Worm (Caenorhabditis elegans) whole organism, L1 larva: ENCODE measurements around the gene npp-9.

Experiments
- C16A3.4 ChIP-seq: fragments of 150-350 bp; optimal IDR thresholded peaks from 2 replicates; lab custom pipeline; 2014; ENCODE audit warnings: missing biosample characterization, missing genetic modification characterization
- C34B4.2 ChIP-seq: sonication (generic microtip); optimal IDR thresholded peaks from 2 replicates; lab custom pipeline; 2017; ENCODE audit warnings: mild to moderate bottlenecking, missing genetic modification characterization, missing compliant biosample characterization
- Y116A8C.19 ChIP-seq: sonication (generic microtip); optimal IDR thresholded peaks from 2 replicates; lab custom pipeline; 2016; ENCODE audit warnings: missing compliant biosample characterization, missing genetic modification characterization, borderline replicate concordance
- aha-1 ChIP-seq: fragments of 150-350 bp; optimal IDR thresholded peaks from 2 replicates; lab custom pipeline; 2014; ENCODE audit warnings: missing biosample characterization, missing genetic modification characterization
- aly-2 ChIP-seq: fragments of 150-350 bp; optimal IDR thresholded peaks from 2 replicates; lab custom pipeline; 2014; ENCODE audit warnings: missing biosample characterization, missing genetic modification characterization
- blmp-1 ChIP-seq: fragments of 150-350 bp; optimal IDR thresholded peaks from 2 replicates; lab custom pipeline; 2014; ENCODE audit warnings: missing biosample characterization, missing genetic modification characterization
- ceh-8 ChIP-seq: fragments of 200-800 bp; sonication (Bioruptor generic); optimal IDR thresholded peaks from 2 replicates; lab custom pipeline; 2018; ENCODE audit warnings: mild to moderate bottlenecking, missing genetic modification characterization, moderate library complexity, missing compliant biosample characterization
- ceh-88 ChIP-seq: fragments of 200-800 bp; sonication (Bioruptor generic); IDR thresholded peaks from 2 replicates; pipeline ENCODE4 v1.3.6; 2022; ENCODE audit warnings: missing genetic modification characterization, missing compliant biosample characterization
- ceh-90 ChIP-seq: sonication (generic microtip); optimal IDR thresholded peaks from 2 replicates; lab custom pipeline; 2016; ENCODE audit warnings: missing genetic modification characterization, missing compliant biosample characterization
- dsc-1 ChIP-seq: sonication (generic microtip); optimal IDR thresholded peaks from 2 replicates; lab custom pipeline; 2016; ENCODE audit warnings: mild to moderate bottlenecking, missing genetic modification characterization, missing compliant biosample characterization
- efl-1 ChIP-seq, 4 experiments: fragments of 150-350 bp; optimal IDR thresholded peaks in 3 of 4; peaks in 1 of 4; 1 replicate in 1 of 4; 2 replicates in 3 of 4; lab custom pipeline; 2014; ENCODE audit warnings: missing biosample characterization in 2 of 4, missing genetic modification characterization in 2 of 4, missing genetic modification reagents in 2 of 4
- egl-13 ChIP-seq: sonication (generic microtip); optimal IDR thresholded peaks from 2 replicates; lab custom pipeline; 2016; ENCODE audit warnings: missing genotype, missing genetic modification reagents, missing genetic modification characterization, missing compliant biosample characterization
- egl-27 ChIP-seq, 2 experiments: fragments of 150-350 bp in 1 of 2; sonication (generic microtip); optimal IDR thresholded peaks; 3 replicates each; lab custom pipeline; 2017 to 2018; ENCODE audit warnings: missing biosample characterization in 2 of 2, missing genetic modification characterization in 2 of 2, missing genetic modification reagents in 2 of 2
- fkh-10 ChIP-seq: sonication (generic microtip); optimal IDR thresholded peaks from 2 replicates; lab custom pipeline; 2017; ENCODE audit warnings: missing biosample characterization, missing genetic modification reagents, missing genetic modification characterization
- grh-1 ChIP-seq: fragments of 200-800 bp; sonication (Bioruptor generic); IDR thresholded peaks from 2 replicates; pipeline ENCODE4 v1.3.6; 2022; ENCODE audit warnings: missing genetic modification reagents, missing genetic modification characterization, missing compliant biosample characterization
- hlh-4 ChIP-seq: sonication (generic microtip); optimal IDR thresholded peaks from 2 replicates; lab custom pipeline; 2016; ENCODE audit warnings: mild to moderate bottlenecking, missing genetic modification characterization, missing compliant biosample characterization
- hpl-2 ChIP-seq: fragments of 150-350 bp; optimal IDR thresholded peaks from 2 replicates; lab custom pipeline; 2014; ENCODE audit warnings: missing biosample characterization, missing genetic modification reagents, missing genetic modification characterization
- isw-1 ChIP-seq: fragments of 200-800 bp; sonication (Bioruptor generic); IDR thresholded peaks from 2 replicates; pipeline ENCODE4 v1.3.6; 2022; ENCODE audit warnings: missing genetic modification characterization, missing compliant biosample characterization
- jun-1 ChIP-seq: fragments of 150-350 bp; optimal IDR thresholded peaks from 2 replicates; lab custom pipeline; 2014; ENCODE audit warnings: missing biosample characterization, missing genetic modification reagents, missing genetic modification characterization
- lin-14 ChIP-seq: fragments of 200-800 bp; sonication (Bioruptor generic); optimal IDR thresholded peaks from 2 replicates; lab custom pipeline; 2018; ENCODE audit warnings: mild to moderate bottlenecking, missing genetic modification characterization, moderate library complexity, missing compliant biosample characterization
- lin-35 ChIP-seq, 2 experiments: fragments of 150-350 bp; optimal IDR thresholded peaks; 2 replicates each; lab custom pipeline; 2014; ENCODE audit warnings: missing biosample characterization in 2 of 2, missing genetic modification characterization in 2 of 2, missing genetic modification reagents in 2 of 2
- lsy-2 ChIP-seq, 2 experiments: fragments of 150-350 bp; optimal IDR thresholded peaks; 2 replicates each; lab custom pipeline; 2014; ENCODE audit warnings: missing biosample characterization in 2 of 2, missing genetic modification characterization in 2 of 2
- mab-9 ChIP-seq: fragments of 200-800 bp; sonication (Bioruptor generic); IDR thresholded peaks from 2 replicates; pipeline ENCODE4 v1.3.6; 2022; ENCODE audit warnings: missing genetic modification reagents, missing genetic modification characterization, missing compliant biosample characterization
- mdl-1 ChIP-seq, 2 experiments: fragments of 150-350 bp; optimal IDR thresholded peaks; 2 replicates each; lab custom pipeline; 2014 to 2017; ENCODE audit warnings: missing biosample characterization in 2 of 2, missing genetic modification characterization in 2 of 2, inconsistent platforms in 1 of 2
- mep-1 ChIP-seq: fragments of 150-350 bp; optimal IDR thresholded peaks from 2 replicates; lab custom pipeline; 2014; ENCODE audit warnings: missing biosample characterization, missing genetic modification characterization
- nhr-12 ChIP-seq: sonication (generic microtip); optimal IDR thresholded peaks from 2 replicates; lab custom pipeline; 2017; ENCODE audit warnings: missing biosample characterization, missing genetic modification characterization
- nhr-19 ChIP-seq: fragments of 200-800 bp; sonication (Bioruptor generic); conservative IDR thresholded peaks from 2 replicates; pipeline ENCODE4 v1.3.6; 2022; ENCODE audit warnings: missing genetic modification characterization, missing compliant biosample characterization
- nhr-20 ChIP-seq: sonication (generic microtip); optimal IDR thresholded peaks from 2 replicates; lab custom pipeline; 2016; ENCODE audit warnings: mild to moderate bottlenecking, missing genetic modification characterization, missing compliant biosample characterization
- nhr-237 ChIP-seq: fragments of 150-350 bp; optimal IDR thresholded peaks from 2 replicates; lab custom pipeline; 2014; ENCODE audit warnings: missing biosample characterization, missing genetic modification characterization
- nhr-28 ChIP-seq: fragments of 150-350 bp; optimal IDR thresholded peaks from 2 replicates; lab custom pipeline; 2014; ENCODE audit warnings: missing biosample characterization, missing genetic modification characterization
- nhr-71 ChIP-seq: sonication (generic microtip); optimal IDR thresholded peaks from 2 replicates; lab custom pipeline; 2016; ENCODE audit warnings: mild to moderate bottlenecking, missing genetic modification characterization, moderate library complexity, missing compliant biosample characterization
- nhr-77 ChIP-seq: fragments of 150-350 bp; optimal IDR thresholded peaks from 2 replicates; lab custom pipeline; 2014; ENCODE audit warnings: missing biosample characterization, missing genetic modification characterization
- nhr-85 ChIP-seq: sonication (generic microtip); peaks from one replicate; lab custom pipeline; 2016; ENCODE audit warnings: missing genetic modification characterization, inconsistent platforms, missing compliant biosample characterization
- nhr-90 ChIP-seq: sonication (generic microtip); optimal IDR thresholded peaks from 2 replicates; lab custom pipeline; 2016; ENCODE audit warnings: mild to moderate bottlenecking, missing genetic modification characterization, missing compliant biosample characterization; ENCODE audit not compliant: poor library complexity
- pag-3 ChIP-seq: sonication (generic microtip); optimal IDR thresholded peaks from 2 replicates; lab custom pipeline; 2017; ENCODE audit warnings: missing genetic modification characterization, mild to moderate bottlenecking, missing compliant biosample characterization, antibody characterized with exemption, borderline replicate concordance; ENCODE audit not compliant: insufficient read depth
- pqm-1 ChIP-seq: sonication (generic microtip); optimal IDR thresholded peaks from 3 replicates; lab custom pipeline; 2017; ENCODE audit warnings: missing biosample characterization, missing genetic modification characterization
- skn-1 ChIP-seq: fragments of 150-350 bp; optimal IDR thresholded peaks from 2 replicates; lab custom pipeline; 2014; ENCODE audit warnings: missing biosample characterization, missing genetic modification characterization
- snu-23 ChIP-seq: sonication (generic microtip); optimal IDR thresholded peaks from 2 replicates; lab custom pipeline; 2016; ENCODE audit warnings: missing genetic modification characterization, missing compliant biosample characterization
- sup-37 ChIP-seq: fragments of 200-800 bp; sonication (Bioruptor generic); optimal IDR thresholded peaks from 2 replicates; lab custom pipeline; 2018; ENCODE audit warnings: mild to moderate bottlenecking, missing genetic modification characterization, missing compliant biosample characterization
- unc-98 ChIP-seq: fragments of 200-800 bp; sonication (Bioruptor generic); IDR thresholded peaks from 2 replicates; pipeline ENCODE4 v1.3.6; 2022; ENCODE audit warnings: missing genetic modification characterization, missing compliant biosample characterization
- vab-15 ChIP-seq: sonication (generic microtip); optimal IDR thresholded peaks from 2 replicates; lab custom pipeline; 2017; ENCODE audit warnings: missing genotype, mild to moderate bottlenecking, missing genetic modification characterization, missing compliant biosample characterization
- zip-4 ChIP-seq: fragments of 200-800 bp; sonication (Bioruptor generic); optimal IDR thresholded peaks from 2 replicates; lab custom pipeline; 2018; ENCODE audit warnings: mild to moderate bottlenecking, missing genetic modification characterization, moderate library complexity, missing compliant biosample characterization
- ztf-11 ChIP-seq, 2 experiments: sonication (generic microtip); optimal IDR thresholded peaks; 2 replicates each; lab custom pipeline; 2016 to 2017; ENCODE audit warnings: missing genetic modification characterization in 2 of 2, missing biosample characterization in 1 of 2, missing compliant biosample characterization in 1 of 2
- ztf-4 ChIP-seq: fragments of 150-350 bp; optimal IDR thresholded peaks from 2 replicates; lab custom pipeline; 2014; ENCODE audit warnings: missing biosample characterization, missing genetic modification characterization

npp-9 gene

ce11 chrIII:3431385-3431784, 27.1 kb upstream of the npp-9 start, which contains the start of gene K01A11.1:
Gene K01A11.1 (minus strand): TSS chrIII:3431485.
- TF ChIP-seq pag-3 (tag; lab: Kevin White, UChicago) = no peak
- no peak for TF ChIP-seq fkh-10 (GFP tag; lab: Kevin White, UChicago)
- no peak for TF ChIP-seq ceh-90 (tag; lab: Kevin White, UChicago)
- TF ChIP-seq egl-27 (tag; optimal IDR thresholded peaks at IDR 0.05; lab: Kevin White, UChicago) = no peak
- no peak for TF ChIP-seq nhr-85 (tag; lab: Kevin White, UChicago)
- no peak for TF ChIP-seq unc-98 (GFP tag; lab: Robert Waterston, UW)
- TF ChIP-seq mdl-1 (tag; optimal IDR thresholded peaks at IDR 0.05; lab: Kevin White, UChicago) = no peak
- no peak for TF ChIP-seq jun-1 (tag; lab: Kevin White, UChicago)
- TF ChIP-seq nhr-71 (tag; lab: Kevin White, UChicago) = no peak
- TF ChIP-seq mab-9 (GFP tag; lab: Robert Waterston, UW) = no peak
- no peak for TF ChIP-seq ceh-8 (GFP tag; lab: Kevin White, UChicago)
- TF ChIP-seq grh-1 (GFP tag; lab: Robert Waterston, UW) = no peak
- no peak for TF ChIP-seq lsy-2 (tag; optimal IDR thresholded peaks at IDR 0.05; lab: Kevin White, UChicago)
- no peak for TF ChIP-seq Y116A8C.19
- TF ChIP-seq ceh-88 (GFP tag; lab: Robert Waterston, UW) = no peak
- no peak for TF ChIP-seq sup-37
- TF ChIP-seq vab-15 = no peak

- TF ChIP-seq ztf-11 (tag; optimal IDR thresholded peaks at IDR 0.05; lab: Kevin White, UChicago) = no peak
- no peak for TF ChIP-seq dsc-1 (tag; lab: Kevin White, UChicago)
- no peak for TF ChIP-seq ceh-88 (GFP tag; lab: Robert Waterston, UW)
- TF ChIP-seq aha-1 = no peak
- TF ChIP-seq snu-23 = no peak
- TF ChIP-seq aly-2 (tag; lab: Kevin White, UChicago) = no peak
- no peak for TF ChIP-seq C34B4.2 (tag; lab: Kevin White, UChicago)
- no peak for TF ChIP-seq nhr-20 (tag; lab: Kevin White, UChicago)
- TF ChIP-seq ceh-8 (GFP tag; lab: Kevin White, UChicago) = no peak
- no peak for TF ChIP-seq isw-1 (GFP tag; lab: Robert Waterston, UW)
These were observed 26.4 kb upstream of the npp-9 start for ce11 chrIII:3430667-3431066.

ce11 chrIII:3429761-3430160, 25.5 kb upstream of the npp-9 start:
- no peak for TF ChIP-seq ceh-90 (tag; lab: Kevin White, UChicago)
- no peak for TF ChIP-seq C16A3.4 (tag; lab: Kevin White, UChicago)
- no peak for TF ChIP-seq nhr-77 (tag; lab: Kevin White, UChicago)
- no peak for TF ChIP-seq nhr-12 (tag; lab: Kevin White, UChicago)
- TF ChIP-seq snu-23 = no peak
- no peak for TF ChIP-seq pqm-1
- no peak for TF ChIP-seq nhr-71 (tag; lab: Kevin White, UChicago)
- no peak for TF ChIP-seq Y116A8C.19
- TF ChIP-seq nhr-237 = no peak
- TF ChIP-seq sup-37 = no peak

DNA sequence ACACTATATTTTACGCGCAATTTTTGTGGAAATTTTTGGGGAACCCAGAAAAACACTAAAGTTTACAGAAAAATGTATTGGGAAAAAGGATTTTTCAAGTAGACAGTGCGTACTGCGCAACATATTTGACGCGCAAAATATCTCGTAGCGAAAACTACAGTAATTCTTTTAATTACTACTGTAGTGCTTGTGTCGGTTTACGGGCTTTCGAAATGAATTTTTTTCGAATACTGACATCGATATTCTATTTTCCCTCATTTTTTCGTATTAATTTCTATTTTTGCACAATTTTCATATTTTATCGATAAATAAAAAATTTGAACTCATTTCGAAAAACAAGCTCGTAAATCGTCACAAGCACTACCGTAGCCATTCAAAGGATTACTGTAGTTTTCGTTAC, 24.3 kb upstream of the npp-9 start:
- no peak for TF ChIP-seq nhr-90 (tag; lab: Kevin White, UChicago)
- no peak for TF ChIP-seq nhr-20 (tag; lab: Kevin White, UChicago)
- TF ChIP-seq skn-1 (tag; lab: Kevin White, UChicago) = no peak
- no peak for TF ChIP-seq nhr-237

DNA sequence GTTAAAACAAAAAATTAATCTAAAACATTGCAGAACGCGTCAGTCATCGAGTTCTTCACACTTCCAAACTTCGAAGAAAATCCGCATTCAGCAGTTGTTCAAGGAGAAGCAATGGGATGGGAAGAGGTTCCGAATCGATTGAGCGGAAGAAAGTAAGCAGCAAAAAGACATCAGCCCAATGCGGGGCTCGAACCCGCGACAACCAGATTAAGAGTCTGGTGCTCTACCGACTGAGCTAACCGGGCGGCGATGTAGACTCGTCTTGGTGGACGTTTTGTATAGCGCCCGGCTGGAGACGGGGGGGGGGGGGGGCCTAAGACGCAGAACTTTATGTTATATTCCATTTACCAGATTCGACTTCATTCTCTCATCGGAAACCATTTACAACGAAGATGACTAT, 22.5 kb upstream of the npp-9 start:
- TF ChIP-seq efl-1 (optimal IDR thresholded peaks at IDR 0.05; lab: Kevin White, UChicago) (no peak), efl-1 (GFP tag; optimal IDR thresholded peaks at IDR 0.05 in 1 of 2; lab: Kevin White, UChicago) (no peak), mep-1 (tag; lab: Kevin White, UChicago) (no peak), ztf-4 (tag; lab: Kevin White, UChicago) (no peak), nhr-90 (tag; lab: Kevin White, UChicago) (no peak), mdl-1 (tag; optimal IDR thresholded peaks at IDR 0.05; lab: Kevin White, UChicago) (no peak), lin-14 (no peak), zip-4 (GFP tag; lab: Kevin White, UChicago) (no peak), hpl-2 (GFP tag; lab: Kevin White, UChicago) (no peak), pqm-1 (no peak), blmp-1 (tag; lab: Kevin White, UChicago) (no peak), nhr-19 (no peak; the same call in 1 of the 2 replicates), nhr-20 (tag; lab: Kevin White, UChicago) (no peak), hlh-4 (no peak), nhr-28 (tag; lab: Kevin White, UChicago) (no peak), nhr-85 (tag; lab: Kevin White, UChicago) (no peak), C34B4.2 (tag; lab: Kevin White, UChicago) (no peak), ceh-88 (GFP tag; lab: Robert Waterston, UW) (no peak), egl-13 (tag; lab: Kevin White, UChicago) (no peak), lin-35 (GFP tag; optimal IDR thresholded peaks at IDR 0.05; lab: Kevin White, UChicago) (no peak)
